Worm (Caenorhabditis elegans): ENCODE measurements around the gene srlf-17.

srlf-17 gene

ce11 chrIV:11080823-11081285, 21.7 kb downstream of the srlf-17 start, which contains the start of gene atg-7 (continued):
- TF ChIP-seq Y53G8AR.9 (GFP tag; conservative IDR thresholded peaks at IDR 0.05) (peak; percentile 40; the same call in 1 of the 2 replicates), nhr-27 (tag; optimal IDR thresholded peaks at IDR 0.05) (no peak), bed-2 (GFP tag; IDR thresholded peaks at IDR 0.05) (no peak), nfya-1 (tag; optimal IDR thresholded peaks at IDR 0.05; ENCODE audit: borderline replicate concordance, insufficient read depth) (no peak), hlh-26 (GFP tag; conservative IDR thresholded peaks at IDR 0.05) (no peak), nfyb-1 (GFP tag; IDR thresholded peaks at IDR 0.05) (peak; percentile 63; the same call in 1 of the 2 replicates), lsy-27 (tag; optimal IDR thresholded peaks at IDR 0.05; ENCODE audit: borderline replicate concordance, insufficient read depth) (no peak)

- TF ChIP-seq snpc-1.3 (tag; optimal IDR thresholded peaks at IDR 0.05; ENCODE audit: insufficient read depth) (no peak), xnd-1 (tag; optimal IDR thresholded peaks at IDR 0.05) (no peak), K12H6.12 (tag; optimal IDR thresholded peaks at IDR 0.05) (no peak), somi-1 (GFP tag; optimal IDR thresholded peaks at IDR 0.05) (no peak), Y56A3A.18 (GFP tag; IDR thresholded peaks at IDR 0.05) (no peak), dpff-1 (tag; optimal IDR thresholded peaks at IDR 0.05) (no peak), pha-4 (tag; optimal IDR thresholded peaks at IDR 0.05) (no peak), nfya-2 (GFP tag; IDR thresholded peaks at IDR 0.05) (no peak), cebp-1 (GFP tag; IDR thresholded peaks at IDR 0.05) (no peak), cebp-1 (tag; optimal IDR thresholded peaks at IDR 0.05) (no peak), ztf-25 (GFP tag; IDR thresholded peaks at IDR 0.05) (no peak), F55B11.4 (tag; optimal IDR thresholded peaks at IDR 0.05; ENCODE audit: borderline replicate concordance, insufficient read depth) (no peak), cebp-2 (GFP tag; IDR thresholded peaks at IDR 0.05) (no peak), Y67H2A.10 (GFP tag; conservative IDR thresholded peaks at IDR 0.05) (no peak), F52B5.7 (tag; optimal IDR thresholded peaks at IDR 0.05) (no peak), ZK185.1 (tag; optimal IDR thresholded peaks at IDR 0.05; ENCODE audit: poor library complexity, severe bottlenecking) (no peak)
Observed at ce11 chrIV:11078482-11078881, 24.0 kb downstream of the srlf-17 start, which contains the start of gene Y5F2A.4. Y5F2A.4 (minus strand) TSS chrIV:11078582.

- TF ChIP-seq ceh-27 (GFP tag; optimal IDR thresholded peaks at IDR 0.05): peak; percentile 5
- peak; percentile 32 for TF ChIP-seq ZK185.1 (tag; optimal IDR thresholded peaks at IDR 0.05; ENCODE audit: poor library complexity, severe bottlenecking)
Observed at ce11 chrIV:11070895-11071294, 31.6 kb downstream of the srlf-17 start.

- TF ChIP-seq ceh-40 (GFP tag; IDR thresholded peaks at IDR 0.05) (no peak), chd-7 (tag; optimal IDR thresholded peaks at IDR 0.05) (no peak), T07F8.4 (tag; optimal IDR thresholded peaks at IDR 0.05) (no peak), ekl-4 (GFP tag; IDR thresholded peaks at IDR 0.05) (no peak), nhr-27 (tag; optimal IDR thresholded peaks at IDR 0.05) (no peak), nhr-179 (tag; optimal IDR thresholded peaks at IDR 0.05) (no peak), tbp1 (GFP tag; optimal IDR thresholded peaks at IDR 0.05) (no peak), tbx-9 (tag; optimal IDR thresholded peaks at IDR 0.05; ENCODE audit: borderline replicate concordance) (no peak), rec-8 (tag; optimal IDR thresholded peaks at IDR 0.05) (no peak), somi-1 (GFP tag; optimal IDR thresholded peaks at IDR 0.05) (no peak), atf-7 (tag; optimal IDR thresholded peaks at IDR 0.05) (no peak), F55B11.4 (tag; optimal IDR thresholded peaks at IDR 0.05; ENCODE audit: borderline replicate concordance, insufficient read depth) (no peak), ztf-25 (GFP tag; IDR thresholded peaks at IDR 0.05) (no peak)
Observed at ce11 chrIV:11068314-11068713, 34.2 kb downstream of the srlf-17 start.
